Worm (Caenorhabditis elegans) whole organism, L4 larva: ENCODE data around the gene F47B8.10.
A peak's percentile ranks its signal among the peaks of the same experiment; 100 is the strongest.

Source experiments
- F10B5.3 ChIP-seq: sonication (generic microtip); optimal IDR thresholded peaks from 2 replicates; lab custom pipeline; 2016; ENCODE audit warnings: mild to moderate bottlenecking, missing genetic modification characterization, missing compliant biosample characterization
- F37D6.2 ChIP-seq: sonication (generic microtip); optimal IDR thresholded peaks from 2 replicates; lab custom pipeline; 2016; ENCODE audit warnings: mild to moderate bottlenecking, missing genetic modification characterization, missing compliant biosample characterization
- F44E2.7 ChIP-seq: fragments of 200-800 bp; sonication (Bioruptor generic); IDR thresholded peaks from 2 replicates; pipeline ENCODE4 v2.1.2; 2022; ENCODE audit warnings: missing genetic modification characterization, missing compliant biosample characterization
- R02D3.7 ChIP-seq: fragments of 150-350 bp; sonication (generic microtip); optimal IDR thresholded peaks from 3 replicates; lab custom pipeline; 2014; ENCODE audit warnings: missing biosample characterization, missing genetic modification characterization
- Y48G9A.11 ChIP-seq: fragments of 200-800 bp; sonication (Bioruptor generic); IDR thresholded peaks from 2 replicates; pipeline ENCODE4 v1.3.6; 2022; ENCODE audit warnings: missing genetic modification reagents, missing genetic modification characterization, missing compliant biosample characterization
- Y5F2A.4 ChIP-seq: fragments of 200-800 bp; sonication (Bioruptor generic); optimal IDR thresholded peaks from 2 replicates; lab custom pipeline; 2018; ENCODE audit warnings: mild to moderate bottlenecking, missing genetic modification characterization, missing compliant biosample characterization
- Y75B8A.6 ChIP-seq: fragments of 200-800 bp; sonication (Bioruptor generic); IDR thresholded peaks from 2 replicates; pipeline ENCODE4 v1.3.6; 2022; ENCODE audit warnings: missing genetic modification reagents, missing genetic modification characterization, missing compliant biosample characterization
- ZK337.2 ChIP-seq: fragments of 200-800 bp; sonication (Bioruptor generic); IDR thresholded peaks from 2 replicates; pipeline ENCODE4 v1.3.6; 2022; ENCODE audit warnings: missing genetic modification reagents, missing genetic modification characterization, missing compliant biosample characterization
- aha-1 ChIP-seq: fragments of 150-350 bp; peaks from one replicate; lab custom pipeline; 2014; ENCODE audit warnings: missing biosample characterization, missing genetic modification characterization
- aly-2 ChIP-seq: sonication (generic microtip); optimal IDR thresholded peaks from 2 replicates; lab custom pipeline; 2018; ENCODE audit warnings: missing biosample characterization, missing genetic modification characterization
- ama-1 ChIP-seq: fragments of 150-350 bp; optimal IDR thresholded peaks from 2 replicates; lab custom pipeline; 2014; ENCODE audit warnings: inconsistent platforms, mixed read lengths
- attf-4 ChIP-seq: sonication (generic microtip); optimal IDR thresholded peaks from 3 replicates; lab custom pipeline; 2017; ENCODE audit warnings: missing biosample characterization, missing genetic modification characterization
- ceh-44 ChIP-seq: fragments of 200-800 bp; sonication (Bioruptor generic); IDR thresholded peaks from 2 replicates; pipeline ENCODE4 v1.3.6; 2022; ENCODE audit warnings: missing genetic modification reagents, missing genetic modification characterization, missing compliant biosample characterization
- ceh-62 ChIP-seq: sonication (generic microtip); optimal IDR thresholded peaks from 2 replicates; lab custom pipeline; 2017; ENCODE audit warnings: missing biosample characterization, missing genetic modification characterization
- ces-1 ChIP-seq: fragments of 150-350 bp; sonication (generic microtip); optimal IDR thresholded peaks from 4 replicates; lab custom pipeline; 2014; ENCODE audit warnings: missing biosample characterization, missing genetic modification reagents, missing genetic modification characterization
- ctbp-1 ChIP-seq: fragments of 200-800 bp; sonication (Bioruptor generic); IDR thresholded peaks from 2 replicates; pipeline ENCODE4 v1.3.6; 2022; ENCODE audit warnings: missing genetic modification reagents, missing genetic modification characterization, missing compliant biosample characterization
- daf-12 ChIP-seq: fragments of 150-350 bp; optimal IDR thresholded peaks from 2 replicates; lab custom pipeline; 2014; ENCODE audit warnings: missing biosample characterization, missing genetic modification reagents, missing genetic modification characterization
- daf-19 ChIP-seq: fragments of 200-800 bp; sonication (Bioruptor generic); conservative IDR thresholded peaks from 2 replicates; pipeline ENCODE4 v1.3.6; 2022; ENCODE audit warnings: missing genetic modification characterization, missing compliant biosample characterization
- daf-8 ChIP-seq: fragments of 200-800 bp; sonication (Bioruptor generic); IDR thresholded peaks from 2 replicates; pipeline ENCODE4 v1.3.6; 2022; ENCODE audit warnings: missing genetic modification characterization, missing compliant biosample characterization
- dmd-8 ChIP-seq: fragments of 200-800 bp; sonication (Bioruptor generic); IDR thresholded peaks from 2 replicates; pipeline ENCODE4 v1.3.6; 2022; ENCODE audit warnings: missing genetic modification characterization, missing compliant biosample characterization
- dmd-9 ChIP-seq: fragments of 200-800 bp; sonication (Bioruptor generic); IDR thresholded peaks from 2 replicates; pipeline ENCODE4 v1.3.6; 2022; ENCODE audit warnings: missing genetic modification reagents, missing genetic modification characterization, missing compliant biosample characterization
- duxl-1 ChIP-seq: sonication (generic microtip); optimal IDR thresholded peaks from 2 replicates; lab custom pipeline; 2016; ENCODE audit warnings: mild to moderate bottlenecking, missing genetic modification characterization, moderate library complexity, missing compliant biosample characterization; ENCODE audit not compliant: poor library complexity
- gei-8 ChIP-seq: fragments of 200-800 bp; sonication (Bioruptor generic); optimal IDR thresholded peaks from 2 replicates; lab custom pipeline; 2018; ENCODE audit warnings: mild to moderate bottlenecking, missing genetic modification characterization, missing compliant biosample characterization
- hlh-30 ChIP-seq: sonication (generic microtip); optimal IDR thresholded peaks from 2 replicates; lab custom pipeline; 2017; ENCODE audit warnings: antibody characterized with exemption, mild to moderate bottlenecking, missing genetic modification characterization, missing compliant biosample characterization; ENCODE audit not compliant: insufficient read depth
- lin-1 ChIP-seq: fragments of 200-800 bp; sonication (Bioruptor generic); IDR thresholded peaks from 2 replicates; pipeline ENCODE4 v1.3.6; 2022; ENCODE audit warnings: missing genetic modification reagents, missing genetic modification characterization, missing compliant biosample characterization
- lin-13 ChIP-seq: fragments of 150-350 bp; optimal IDR thresholded peaks from 2 replicates; lab custom pipeline; 2014; ENCODE audit warnings: missing biosample characterization, missing genetic modification reagents, missing genetic modification characterization
- lin-15B ChIP-seq: fragments of 150-350 bp; sonication (generic microtip); optimal IDR thresholded peaks from 3 replicates; lab custom pipeline; 2014; ENCODE audit warnings: missing biosample characterization, missing genetic modification characterization
- lin-39 ChIP-seq: fragments of 150-350 bp; optimal IDR thresholded peaks from 2 replicates; lab custom pipeline; 2014; ENCODE audit warnings: missing biosample characterization, missing genetic modification reagents, missing genetic modification characterization
- lir-3 ChIP-seq: sonication (generic microtip); optimal IDR thresholded peaks from 2 replicates; lab custom pipeline; 2016; ENCODE audit warnings: mild to moderate bottlenecking, missing genetic modification characterization, missing compliant biosample characterization
- lsy-2 ChIP-seq, 2 experiments: fragments of 150-350 bp in 1 of 2; sonication (generic microtip) in 1 of 2; optimal IDR thresholded peaks; 2 replicates each; lab custom pipeline; 2014 to 2017; ENCODE audit warnings: missing biosample characterization in 2 of 2, missing genetic modification characterization in 2 of 2
- madf-9 ChIP-seq: fragments of 200-800 bp; sonication (Bioruptor generic); conservative IDR thresholded peaks from 2 replicates; pipeline ENCODE4 v1.3.6; 2022; ENCODE audit warnings: missing genetic modification reagents, missing genetic modification characterization, missing compliant biosample characterization
- mdl-1 ChIP-seq, 2 experiments: fragments of 150-350 bp in 1 of 2; sonication (generic microtip) in 1 of 2; optimal IDR thresholded peaks; 2 replicates each; lab custom pipeline; 2014 to 2017; ENCODE audit warnings: missing biosample characterization in 2 of 2, missing genetic modification characterization in 2 of 2
- mes-2 ChIP-seq: sonication (generic microtip); optimal IDR thresholded peaks from 2 replicates; lab custom pipeline; 2016; ENCODE audit warnings: missing genotype, mild to moderate bottlenecking, missing genetic modification characterization, missing compliant biosample characterization; ENCODE audit not compliant: poor library complexity, severe bottlenecking
- nhr-111 ChIP-seq: fragments of 200-800 bp; sonication (Bioruptor generic); optimal IDR thresholded peaks from 2 replicates; lab custom pipeline; 2018; ENCODE audit warnings: mild to moderate bottlenecking, missing genetic modification characterization, missing compliant biosample characterization
- nhr-25 ChIP-seq: sonication (generic microtip); optimal IDR thresholded peaks from 2 replicates; lab custom pipeline; 2017; ENCODE audit warnings: missing genetic modification characterization, mild to moderate bottlenecking, missing compliant biosample characterization, antibody characterized with exemption, moderate library complexity, borderline replicate concordance; ENCODE audit not compliant: insufficient read depth
- nhr-42 ChIP-seq: fragments of 200-800 bp; sonication (Bioruptor generic); IDR thresholded peaks from 2 replicates; pipeline ENCODE4 v1.3.6; 2022; ENCODE audit warnings: missing genetic modification characterization, missing compliant biosample characterization
- nhr-76 ChIP-seq: fragments of 150-350 bp; optimal IDR thresholded peaks from 2 replicates; lab custom pipeline; 2014; ENCODE audit warnings: missing biosample characterization, missing genetic modification characterization
- pha-4 ChIP-seq, 2 experiments: fragments of 150-350 bp in 1 of 2; fragments of 200-800 bp in 1 of 2; sonication (Bioruptor generic) in 1 of 2; IDR thresholded peaks in 1 of 2; optimal IDR thresholded peaks in 1 of 2; 2 replicates each; pipeline versions ENCODE4 v1.3.6 to Lab custom; 2014 to 2022; ENCODE audit warnings: missing genetic modification characterization in 2 of 2, missing genetic modification reagents in 2 of 2, missing biosample characterization in 1 of 2, missing compliant biosample characterization in 1 of 2
- php-3 ChIP-seq: fragments of 200-800 bp; sonication (Bioruptor generic); IDR thresholded peaks from 2 replicates; pipeline ENCODE4 v1.3.6; 2022; ENCODE audit warnings: missing genetic modification reagents, missing genetic modification characterization, missing compliant biosample characterization
- sdz-12 ChIP-seq: fragments of 200-800 bp; sonication (Bioruptor generic); optimal IDR thresholded peaks from 2 replicates; lab custom pipeline; 2018; ENCODE audit warnings: mild to moderate bottlenecking, missing genetic modification characterization, missing compliant biosample characterization
- snpc-1.2 ChIP-seq: fragments of 200-800 bp; sonication (Bioruptor generic); IDR thresholded peaks from 2 replicates; pipeline ENCODE4 v1.3.6; 2022; ENCODE audit warnings: missing genetic modification reagents, missing genetic modification characterization, missing compliant biosample characterization
- snpc-4 ChIP-seq: fragments of 150-350 bp; optimal IDR thresholded peaks from 2 replicates; lab custom pipeline; 2014; ENCODE audit warnings: missing biosample characterization, missing genetic modification characterization
- unc-130 ChIP-seq: sonication (generic microtip); optimal IDR thresholded peaks from 2 replicates; lab custom pipeline; 2016; ENCODE audit warnings: missing genetic modification reagents, missing genetic modification characterization, missing compliant biosample characterization
- unc-39 ChIP-seq: sonication (generic microtip); optimal IDR thresholded peaks from 2 replicates; lab custom pipeline; 2017; ENCODE audit warnings: missing biosample characterization, missing genetic modification characterization
- unc-62 ChIP-seq, 3 experiments: fragments of 150-350 bp in 1 of 3; sonication (generic microtip); optimal IDR thresholded peaks in 2 of 3; peaks in 1 of 3; 1 replicate in 1 of 3; 2 replicates in 2 of 3; lab custom pipeline; 2014 to 2017; ENCODE audit warnings: missing biosample characterization in 3 of 3, missing genetic modification characterization in 3 of 3, missing genetic modification reagents in 3 of 3, missing genotype in 1 of 3
- zag-1 ChIP-seq: fragments of 150-350 bp; optimal IDR thresholded peaks from 2 replicates; lab custom pipeline; 2014; ENCODE audit warnings: missing biosample characterization, missing genetic modification characterization
- zfp-2 ChIP-seq: sonication (generic microtip); optimal IDR thresholded peaks from 2 replicates; lab custom pipeline; 2016; ENCODE audit warnings: mild to moderate bottlenecking, missing genetic modification characterization, missing compliant biosample characterization
- zfp-3 ChIP-seq: fragments of 200-800 bp; sonication (Bioruptor generic); conservative IDR thresholded peaks from 2 replicates; pipeline ENCODE4 v1.3.6; 2022; ENCODE audit warnings: missing genetic modification reagents, missing genetic modification characterization, missing compliant biosample characterization
- zip-2 ChIP-seq: fragments of 150-350 bp; optimal IDR thresholded peaks from 2 replicates; lab custom pipeline; 2014; ENCODE audit warnings: missing biosample characterization, missing genetic modification characterization
- ztf-7 ChIP-seq: fragments of 150-350 bp; optimal IDR thresholded peaks from 2 replicates; lab custom pipeline; 2014; ENCODE audit warnings: missing biosample characterization, missing genetic modification characterization

The F47B8.10 gene

ce11 chrV:14350949-14351348, 9.2 kb downstream of the F47B8.10 start:
- peak; percentile 67 for TF ChIP-seq hlh-30
- TF ChIP-seq lin-15B (tag; lab: Kevin White, UChicago), result no peak
- no peak for TF ChIP-seq lin-39 (tag; lab: Kevin White, UChicago)
- TF ChIP-seq ama-1 (lab: Kevin White, UChicago), result peak; percentile 18
- peak; percentile 21; the same call in 1 of the 2 replicates for TF ChIP-seq ceh-44 (GFP tag; lab: Robert Waterston, UW)
- peak; percentile 84 for TF ChIP-seq mes-2 (tag; lab: Kevin White, UChicago)
- TF ChIP-seq lsy-2 (tag; optimal IDR thresholded peaks at IDR 0.05; lab: Kevin White, UChicago), result peak; percentile 67 to 81
- TF ChIP-seq daf-12 (tag; lab: Kevin White, UChicago), result no peak
- TF ChIP-seq zag-1, result no peak
- TF ChIP-seq dmd-9 (GFP tag; lab: Robert Waterston, UW), result peak; percentile 63; the same call in 1 of the 2 replicates
- no peak for TF ChIP-seq zip-2
- TF ChIP-seq nhr-25, result peak; percentile 4
- TF ChIP-seq php-3, result no peak
- TF ChIP-seq unc-62 (GFP tag; optimal IDR thresholded peaks at IDR 0.05 in 1 of 2; lab: Kevin White, UChicago), result no peak
- TF ChIP-seq unc-62 (tag; optimal IDR thresholded peaks at IDR 0.05; lab: Kevin White, UChicago), result no peak
- TF ChIP-seq F10B5.3 (tag; lab: Kevin White, UChicago), result no peak
- TF ChIP-seq ces-1 (GFP tag; lab: Kevin White, UChicago), result peak; percentile 1
- TF ChIP-seq nhr-76 (tag; lab: Kevin White, UChicago), result no peak
- no peak for TF ChIP-seq sdz-12 (GFP tag; lab: Kevin White, UChicago)
- TF ChIP-seq mdl-1 (tag; optimal IDR thresholded peaks at IDR 0.05; lab: Kevin White, UChicago), result peak; percentile 23 to 70
- peak; percentile 22 for TF ChIP-seq F37D6.2 (tag; lab: Kevin White, UChicago)
- peak; percentile 99 for TF ChIP-seq aha-1 (tag; lab: Kevin White, UChicago)
- TF ChIP-seq F44E2.7 (GFP tag; lab: Robert Waterston, UW), result 0 out of 2 replicates have a peak, but pooled peaks have one; percentile 31
- no peak for TF ChIP-seq ZK337.2 (GFP tag; lab: Robert Waterston, UW)
- TF ChIP-seq lin-13 (GFP tag; lab: Kevin White, UChicago), result peak; percentile 87
- no peak for TF ChIP-seq unc-130 (GFP tag; lab: Kevin White, UChicago)
- peak; percentile 11; the same call in 1 of the 2 replicates for TF ChIP-seq pha-4 (GFP tag; IDR thresholded peaks at IDR 0.05; lab: Robert Waterston, UW)
- no peak for TF ChIP-seq pha-4 (tag; optimal IDR thresholded peaks at IDR 0.05; lab: Kevin White, UChicago)
- no peak for TF ChIP-seq dmd-8 (GFP tag; lab: Robert Waterston, UW)
- TF ChIP-seq lir-3 (tag; lab: Kevin White, UChicago), result no peak
- TF ChIP-seq unc-39 (tag; lab: Kevin White, UChicago), result no peak
- TF ChIP-seq snpc-4, result no peak
- TF ChIP-seq ztf-7 (tag; lab: Kevin White, UChicago), result no peak
- TF ChIP-seq madf-9 (GFP tag; lab: Robert Waterston, UW), result 0 out of 2 replicates have a peak, but pooled peaks have one; percentile 38
- TF ChIP-seq snpc-1.2 (GFP tag; lab: Robert Waterston, UW), result no peak
- peak; percentile 72; the same call in 1 of the 2 replicates for TF ChIP-seq lin-1 (GFP tag; lab: Robert Waterston, UW)
- no peak for TF ChIP-seq daf-8 (GFP tag; lab: Robert Waterston, UW)
- no peak for TF ChIP-seq Y75B8A.6
- TF ChIP-seq Y48G9A.11 (GFP tag; lab: Robert Waterston, UW), result no peak
- TF ChIP-seq zfp-3 (GFP tag; lab: Robert Waterston, UW), result no peak
- TF ChIP-seq gei-8, result no peak
- peak; percentile 62; the same call in 1 of the 2 replicates for TF ChIP-seq ctbp-1 (GFP tag; lab: Robert Waterston, UW)
- TF ChIP-seq Y5F2A.4 (GFP tag; lab: Kevin White, UChicago), result no peak
- TF ChIP-seq attf-4 (tag; lab: Kevin White, UChicago), result no peak
- TF ChIP-seq zfp-2 (tag; lab: Kevin White, UChicago), result peak; percentile 15
- TF ChIP-seq nhr-111, result no peak
- no peak for TF ChIP-seq ceh-62
- 0 out of 2 replicates have a peak, but pooled peaks have one; percentile 51 for TF ChIP-seq nhr-42 (GFP tag; lab: Robert Waterston, UW)
- peak; percentile 23 for TF ChIP-seq duxl-1
- TF ChIP-seq aly-2 (tag; lab: Kevin White, UChicago), result peak; percentile 20
- TF ChIP-seq daf-19, result no peak
- no peak for TF ChIP-seq R02D3.7 (tag; lab: Kevin White, UChicago)
